Worm (Caenorhabditis elegans) whole organism, L2 larva: ENCODE measurements around the gene F59B1.6.
"Not testable (repeated sequence)": the region's sequence is repeated elsewhere in the genome, so short reads cannot be mapped to it uniquely, and the experiment has no call there.

Experiments used
- F13H6.1 ChIP-seq: sonication (generic microtip); optimal IDR thresholded peaks from 2 replicates; lab custom pipeline; 2016; ENCODE audit warnings: missing genetic modification characterization, missing compliant biosample characterization
- R02D3.7 ChIP-seq: fragments of 150-350 bp; optimal IDR thresholded peaks from 2 replicates; lab custom pipeline; 2014; ENCODE audit warnings: missing biosample characterization, missing genetic modification characterization
- Y55F3AM.14 ChIP-seq: fragments of 200-800 bp; sonication (Bioruptor generic); optimal IDR thresholded peaks from 2 replicates; lab custom pipeline; 2018; ENCODE audit warnings: mild to moderate bottlenecking, missing genetic modification characterization, missing compliant biosample characterization
- ZK546.5 ChIP-seq: sonication (generic microtip); optimal IDR thresholded peaks from 2 replicates; lab custom pipeline; 2017; ENCODE audit warnings: missing biosample characterization, missing genetic modification characterization
- alr-1 ChIP-seq: fragments of 150-350 bp; optimal IDR thresholded peaks from 2 replicates; lab custom pipeline; 2014; ENCODE audit warnings: missing biosample characterization, missing genetic modification characterization
- aly-2 ChIP-seq: fragments of 150-350 bp; optimal IDR thresholded peaks from 2 replicates; lab custom pipeline; 2014; ENCODE audit warnings: missing biosample characterization, missing genetic modification characterization
- ama-1 ChIP-seq: fragments of 150-350 bp; optimal IDR thresholded peaks from 2 replicates; lab custom pipeline; 2018; ENCODE audit warnings: inconsistent platforms
- ceh-16 ChIP-seq: fragments of 150-350 bp; optimal IDR thresholded peaks from 2 replicates; lab custom pipeline; 2014; ENCODE audit warnings: missing biosample characterization, missing genetic modification characterization
- ceh-82 ChIP-seq: fragments of 150-350 bp; optimal IDR thresholded peaks from 2 replicates; lab custom pipeline; 2014; ENCODE audit warnings: missing biosample characterization, missing genetic modification characterization
- crh-2 ChIP-seq: sonication (generic microtip); optimal IDR thresholded peaks from 2 replicates; lab custom pipeline; 2017; ENCODE audit warnings: missing biosample characterization, missing genetic modification characterization
- elt-1 ChIP-seq: fragments of 150-350 bp; optimal IDR thresholded peaks from 2 replicates; lab custom pipeline; 2014; ENCODE audit warnings: missing biosample characterization, missing genetic modification characterization
- elt-3 ChIP-seq: sonication (generic microtip); optimal IDR thresholded peaks from 2 replicates; lab custom pipeline; 2017; ENCODE audit warnings: missing biosample characterization, missing genetic modification characterization
- gmeb-1 ChIP-seq: fragments of 150-350 bp; optimal IDR thresholded peaks from 2 replicates; lab custom pipeline; 2014; ENCODE audit warnings: missing biosample characterization, missing genetic modification characterization
- lin-11 ChIP-seq: fragments of 150-350 bp; sonication (generic microtip); optimal IDR thresholded peaks from 2 replicates; lab custom pipeline; 2014; ENCODE audit warnings: missing biosample characterization, missing genetic modification characterization, inconsistent platforms, mixed read lengths
- lin-13 ChIP-seq: fragments of 150-350 bp; optimal IDR thresholded peaks from 2 replicates; lab custom pipeline; 2014; ENCODE audit warnings: missing biosample characterization, missing genetic modification reagents, missing genetic modification characterization
- lin-39 ChIP-seq: fragments of 150-350 bp; optimal IDR thresholded peaks from 2 replicates; lab custom pipeline; 2014; ENCODE audit warnings: missing biosample characterization, missing genetic modification reagents, missing genetic modification characterization
- lsy-2 ChIP-seq, 2 experiments: fragments of 150-350 bp in 1 of 2; sonication (generic microtip) in 1 of 2; optimal IDR thresholded peaks; 2 replicates each; lab custom pipeline; 2014 to 2017; ENCODE audit warnings: missing biosample characterization in 2 of 2, missing genetic modification characterization in 2 of 2
- mab-5 ChIP-seq: fragments of 150-350 bp; optimal IDR thresholded peaks from 2 replicates; lab custom pipeline; 2014; ENCODE audit warnings: missing biosample characterization, missing genetic modification characterization
- nhr-129 ChIP-seq: fragments of 150-350 bp; optimal IDR thresholded peaks from 2 replicates; lab custom pipeline; 2014; ENCODE audit warnings: missing biosample characterization, missing genetic modification characterization
- nhr-23 ChIP-seq: fragments of 150-350 bp; optimal IDR thresholded peaks from 2 replicates; lab custom pipeline; 2014; ENCODE audit warnings: missing biosample characterization, missing genetic modification reagents, missing genetic modification characterization
- nhr-237 ChIP-seq: fragments of 150-350 bp; optimal IDR thresholded peaks from 2 replicates; lab custom pipeline; 2014; ENCODE audit warnings: missing biosample characterization, missing genetic modification characterization
- nhr-25 ChIP-seq: fragments of 150-350 bp; sonication (generic microtip); optimal IDR thresholded peaks from 3 replicates; lab custom pipeline; 2014; ENCODE audit warnings: missing biosample characterization, missing genetic modification characterization
- nhr-6 ChIP-seq: fragments of 150-350 bp; optimal IDR thresholded peaks from 2 replicates; lab custom pipeline; 2014; ENCODE audit warnings: missing biosample characterization, missing genetic modification characterization
- nhr-77 ChIP-seq: fragments of 150-350 bp; optimal IDR thresholded peaks from 2 replicates; lab custom pipeline; 2014; ENCODE audit warnings: missing biosample characterization, missing genetic modification characterization
- sem-4 ChIP-seq: fragments of 150-350 bp; optimal IDR thresholded peaks from 2 replicates; lab custom pipeline; 2014; ENCODE audit warnings: missing biosample characterization, missing genetic modification reagents, missing genetic modification characterization
- sma-3 ChIP-seq: sonication (generic microtip); optimal IDR thresholded peaks from 2 replicates; lab custom pipeline; 2016; ENCODE audit warnings: missing genetic modification reagents, missing genetic modification characterization, missing compliant biosample characterization
- sma-9 ChIP-seq, 2 experiments: fragments of 150-350 bp in 1 of 2; sonication (generic microtip) in 1 of 2; optimal IDR thresholded peaks; 2 replicates each; lab custom pipeline; 2014 to 2016; ENCODE audit warnings: missing genetic modification characterization in 2 of 2, mild to moderate bottlenecking in 1 of 2, missing biosample characterization in 1 of 2, missing compliant biosample characterization in 1 of 2, missing genetic modification reagents in 1 of 2, moderate library complexity in 1 of 2
- snpc-4 ChIP-seq: fragments of 150-350 bp; optimal IDR thresholded peaks from 2 replicates; lab custom pipeline; 2014; ENCODE audit warnings: missing biosample characterization, missing genetic modification characterization
- unc-39 ChIP-seq: fragments of 150-350 bp; optimal IDR thresholded peaks from 2 replicates; lab custom pipeline; 2014; ENCODE audit warnings: missing biosample characterization, missing genetic modification characterization
- unc-55 ChIP-seq: fragments of 150-350 bp; sonication (generic microtip); optimal IDR thresholded peaks from 3 replicates; lab custom pipeline; 2014; ENCODE audit warnings: missing biosample characterization, missing genetic modification reagents, missing genetic modification characterization
- ztf-1 ChIP-seq: fragments of 200-800 bp; sonication (Bioruptor generic); conservative IDR thresholded peaks from 2 replicates; pipeline ENCODE4 v1.3.6; 2022; ENCODE audit warnings: missing genetic modification characterization, missing compliant biosample characterization
- ztf-11 ChIP-seq: sonication (generic microtip); optimal IDR thresholded peaks from 2 replicates; lab custom pipeline; 2017; ENCODE audit warnings: missing biosample characterization, missing genetic modification characterization
- ztf-4 ChIP-seq: fragments of 150-350 bp; optimal IDR thresholded peaks from 2 replicates; lab custom pipeline; 2014; ENCODE audit warnings: missing biosample characterization, missing genetic modification characterization

F59B1.6 gene

DNA sequence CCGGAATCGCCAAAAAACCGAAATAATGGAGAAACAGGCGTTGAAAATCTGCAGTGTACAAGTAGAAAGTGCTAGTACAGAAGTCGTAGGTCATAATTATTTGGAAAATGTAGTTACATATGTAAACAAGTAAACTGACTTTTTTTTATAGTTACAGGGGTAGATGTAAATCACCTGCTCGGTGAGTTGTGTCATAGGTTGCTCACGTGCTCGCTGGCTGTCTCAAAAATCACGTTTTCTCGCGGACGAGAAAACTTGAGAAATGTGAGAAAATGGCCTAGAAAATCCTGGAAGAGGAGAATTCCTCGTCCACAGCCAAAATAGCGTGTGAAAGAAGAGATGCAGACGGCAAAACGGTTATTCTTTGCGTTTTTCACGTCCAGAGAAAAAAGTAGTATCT lies 34.4 kb downstream of the F59B1.6 start, which contains the start of gene srh-212:
Gene srh-212 (minus strand): TSS at position 101 of the 400 bp plus-strand sequence.
- TF ChIP-seq elt-3, lin-11, elt-1 (tag; lab: Kevin White, UChicago): not testable (repeated sequence)

- TF ChIP-seq ama-1 (lab: Kevin White, UChicago): no peak
- no peak for TF ChIP-seq Y55F3AM.14 (GFP tag; lab: Kevin White, UChicago)
- no peak for TF ChIP-seq nhr-237 (tag; lab: Kevin White, UChicago)
- TF ChIP-seq lin-13 (GFP tag; lab: Kevin White, UChicago): no peak
Observed at ce11 chrV:3594936-3595335, 36.6 kb downstream of the F59B1.6 start, which contains the start of gene srh-213. Gene srh-213 (minus strand): TSS chrV:3595036.

- TF ChIP-seq ZK546.5: no peak
- no peak for TF ChIP-seq ceh-82 (tag; lab: Kevin White, UChicago)
- TF ChIP-seq nhr-237 (tag; lab: Kevin White, UChicago): no peak
- TF ChIP-seq R02D3.7 (tag; lab: Kevin White, UChicago): no peak
- no peak for TF ChIP-seq ztf-1
- TF ChIP-seq nhr-77 (tag; lab: Kevin White, UChicago): no peak
- no peak for TF ChIP-seq sem-4 (tag; lab: Kevin White, UChicago)
- TF ChIP-seq alr-1 (tag; lab: Kevin White, UChicago): no peak
- TF ChIP-seq ztf-4 (tag; lab: Kevin White, UChicago): no peak
- no peak for TF ChIP-seq nhr-25 (tag; lab: Kevin White, UChicago)
- no peak for TF ChIP-seq ceh-16 (tag; lab: Kevin White, UChicago)
- no peak for TF ChIP-seq lin-39
- no peak for TF ChIP-seq ama-1 (lab: Kevin White, UChicago)
- TF ChIP-seq nhr-23 (tag; lab: Kevin White, UChicago): no peak
- TF ChIP-seq, all 48 proteins: peak for 0
Observed at ce11 chrV:3592099-3592498, 39.4 kb downstream of the F59B1.6 start, which contains the start of gene T22F3.12. Gene T22F3.12 (minus strand): TSS chrV:3592199.

DNA sequence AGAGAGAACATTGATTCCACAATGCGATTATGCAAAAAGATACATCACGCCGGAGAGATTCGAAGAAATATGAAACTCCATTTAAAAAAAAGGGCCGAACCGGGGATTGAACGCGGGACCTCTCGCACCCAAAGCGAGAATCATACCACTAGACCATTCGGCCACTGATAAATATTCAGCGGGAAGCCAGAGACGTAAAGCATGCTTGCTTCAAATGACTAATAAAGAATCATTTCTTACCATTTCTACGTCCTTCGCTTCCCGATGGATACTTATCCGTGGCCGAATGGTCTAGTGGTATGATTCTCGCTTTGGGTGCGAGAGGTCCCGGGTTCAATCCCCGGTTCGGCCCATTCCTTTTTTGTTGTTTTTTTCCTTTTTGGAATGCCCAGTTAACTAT lies 43.3 kb downstream of the F59B1.6 start:
- no peak for TF ChIP-seq nhr-23 (tag; lab: Kevin White, UChicago)
- no peak for TF ChIP-seq F13H6.1 (tag; lab: Kevin White, UChicago)
- no peak for TF ChIP-seq nhr-129
- TF ChIP-seq sma-3 (GFP tag; lab: Kevin White, UChicago): no peak
- no peak for TF ChIP-seq ztf-4 (tag; lab: Kevin White, UChicago)
- no peak for TF ChIP-seq ztf-11 (tag; lab: Kevin White, UChicago)

- TF ChIP-seq lsy-2 (tag; optimal IDR thresholded peaks at IDR 0.05; lab: Kevin White, UChicago) (peak in 1 of 2 experiments; percentile 32), lin-39 (no peak), R02D3.7 (tag; lab: Kevin White, UChicago) (no peak), sma-3 (GFP tag; lab: Kevin White, UChicago) (peak; percentile 28), nhr-25 (tag; lab: Kevin White, UChicago) (no peak), sma-9 (GFP tag; optimal IDR thresholded peaks at IDR 0.05; lab: Kevin White, UChicago) (peak; percentile 32), sma-9 (tag; optimal IDR thresholded peaks at IDR 0.05; lab: Kevin White, UChicago) (no peak), unc-55 (peak; percentile 44), lin-13 (GFP tag; lab: Kevin White, UChicago) (peak; percentile 18), gmeb-1 (tag; lab: Kevin White, UChicago) (peak; percentile 40), snpc-4 (no peak), ama-1 (lab: Kevin White, UChicago) (no peak), F13H6.1 (tag; lab: Kevin White, UChicago) (peak; percentile 28), sem-4 (tag; lab: Kevin White, UChicago) (no peak), mab-5 (tag; lab: Kevin White, UChicago) (no peak), nhr-6 (tag; lab: Kevin White, UChicago) (no peak), unc-39 (no peak), nhr-23 (tag; lab: Kevin White, UChicago) (no peak), crh-2 (peak; percentile 21), aly-2 (tag; lab: Kevin White, UChicago) (no peak), ztf-1 (no peak), lin-11 (tag; lab: Kevin White, UChicago) (peak; percentile 37)
Observed at ce11 chrV:3587633-3588032, 43.9 kb downstream of the F59B1.6 start.
